Worm (Caenorhabditis elegans) whole organism, L3 larva: ENCODE results near the gene F01D5.3.

Experiments used
- R02D3.7 ChIP-seq: fragments of 150-350 bp; optimal IDR thresholded peaks from 2 replicates; lab custom pipeline; 2014; ENCODE audit warnings: missing biosample characterization, missing genetic modification characterization
- aly-2 ChIP-seq: fragments of 150-350 bp; optimal IDR thresholded peaks from 2 replicates; lab custom pipeline; 2014; ENCODE audit warnings: missing biosample characterization, missing genetic modification characterization
- ama-1 ChIP-seq: fragments of 150-350 bp; optimal IDR thresholded peaks from 2 replicates; lab custom pipeline; 2018
- ceh-28 ChIP-seq: fragments of 150-350 bp; optimal IDR thresholded peaks from 2 replicates; lab custom pipeline; 2014; ENCODE audit warnings: missing biosample characterization, missing genetic modification reagents, missing genetic modification characterization
- ceh-9 ChIP-seq: sonication (generic microtip); optimal IDR thresholded peaks from 2 replicates; lab custom pipeline; 2018; ENCODE audit warnings: missing biosample characterization, missing genetic modification characterization
- daf-12 ChIP-seq: fragments of 150-350 bp; optimal IDR thresholded peaks from 2 replicates; lab custom pipeline; 2014; ENCODE audit warnings: missing biosample characterization, missing genetic modification reagents, missing genetic modification characterization
- egl-5 ChIP-seq: fragments of 150-350 bp; optimal IDR thresholded peaks from 2 replicates; lab custom pipeline; 2017; ENCODE audit warnings: missing biosample characterization, missing genetic modification reagents, missing genetic modification characterization, inconsistent platforms
- elt-1 ChIP-seq: fragments of 150-350 bp; optimal IDR thresholded peaks from 2 replicates; lab custom pipeline; 2014; ENCODE audit warnings: missing biosample characterization, missing genetic modification characterization
- elt-2 ChIP-seq: sonication (generic microtip); optimal IDR thresholded peaks from 2 replicates; lab custom pipeline; 2016; ENCODE audit warnings: missing genetic modification reagents, mild to moderate bottlenecking, missing genetic modification characterization, missing compliant biosample characterization
- elt-3 ChIP-seq, 3 experiments: fragments of 150-350 bp in 1 of 3; sonication (generic microtip) in 2 of 3; optimal IDR thresholded peaks; 2 replicates in 2 of 3; 4 replicates in 1 of 3; lab custom pipeline; 2014 to 2017; ENCODE audit warnings: missing biosample characterization in 3 of 3, missing genetic modification characterization in 3 of 3
- fkh-10 ChIP-seq: sonication (generic microtip); optimal IDR thresholded peaks from 2 replicates; lab custom pipeline; 2017; ENCODE audit warnings: missing biosample characterization, missing genetic modification reagents, missing genetic modification characterization
- fkh-2 ChIP-seq: fragments of 150-350 bp; optimal IDR thresholded peaks from 2 replicates; lab custom pipeline; 2014; ENCODE audit warnings: missing biosample characterization, missing genetic modification reagents, missing genetic modification characterization
- fos-1 ChIP-seq: fragments of 150-350 bp; optimal IDR thresholded peaks from 2 replicates; lab custom pipeline; 2014; ENCODE audit warnings: missing biosample characterization, missing genetic modification characterization
- hmg-11 ChIP-seq: sonication (generic microtip); optimal IDR thresholded peaks from 2 replicates; lab custom pipeline; 2016; ENCODE audit warnings: missing genetic modification characterization, missing compliant biosample characterization
- jun-1 ChIP-seq: fragments of 150-350 bp; optimal IDR thresholded peaks from 2 replicates; lab custom pipeline; 2014; ENCODE audit warnings: missing biosample characterization, missing genetic modification reagents, missing genetic modification characterization
- lin-15B ChIP-seq: fragments of 150-350 bp; optimal IDR thresholded peaks from 2 replicates; lab custom pipeline; 2014; ENCODE audit warnings: missing biosample characterization, missing genetic modification characterization
- lin-39 ChIP-seq: fragments of 150-350 bp; optimal IDR thresholded peaks from 2 replicates; lab custom pipeline; 2018; ENCODE audit warnings: missing biosample characterization, missing genetic modification reagents, missing genetic modification characterization
- lsy-12 ChIP-seq: sonication (generic microtip); optimal IDR thresholded peaks from 2 replicates; lab custom pipeline; 2016; ENCODE audit warnings: mild to moderate bottlenecking, missing genetic modification characterization, missing compliant biosample characterization
- mdl-1 ChIP-seq: fragments of 150-350 bp; optimal IDR thresholded peaks from 2 replicates; lab custom pipeline; 2014; ENCODE audit warnings: missing biosample characterization, missing genetic modification characterization
- nfya-1 ChIP-seq: sonication (generic microtip); optimal IDR thresholded peaks from 2 replicates; lab custom pipeline; 2017; ENCODE audit warnings: missing genetic modification characterization, mild to moderate bottlenecking, missing compliant biosample characterization, antibody characterized with exemption, moderate library complexity; ENCODE audit not compliant: insufficient read depth
- nhr-23 ChIP-seq: fragments of 150-350 bp; optimal IDR thresholded peaks from 2 replicates; lab custom pipeline; 2014; ENCODE audit warnings: missing biosample characterization, missing genetic modification reagents, missing genetic modification characterization
- nhr-25 ChIP-seq: sonication (generic microtip); optimal IDR thresholded peaks from 2 replicates; lab custom pipeline; 2017; ENCODE audit warnings: missing biosample characterization, missing genetic modification characterization
- nhr-28 ChIP-seq: fragments of 150-350 bp; optimal IDR thresholded peaks from 2 replicates; lab custom pipeline; 2014; ENCODE audit warnings: missing biosample characterization, missing genetic modification characterization
- nhr-43 ChIP-seq: sonication (generic microtip); optimal IDR thresholded peaks from 2 replicates; lab custom pipeline; 2016; ENCODE audit warnings: mild to moderate bottlenecking, missing genetic modification characterization, missing compliant biosample characterization; ENCODE audit not compliant: poor library complexity, severe bottlenecking
- nhr-76 ChIP-seq: fragments of 150-350 bp; sonication (generic microtip); optimal IDR thresholded peaks from 5 replicates; lab custom pipeline; 2014; ENCODE audit warnings: missing biosample characterization, missing genetic modification characterization
- nhr-77 ChIP-seq: fragments of 150-350 bp; optimal IDR thresholded peaks from 2 replicates; lab custom pipeline; 2014; ENCODE audit warnings: missing biosample characterization, missing genetic modification characterization
- pha-4 ChIP-seq: fragments of 150-350 bp; optimal IDR thresholded peaks from 2 replicates; lab custom pipeline; 2014; ENCODE audit warnings: missing biosample characterization, missing genetic modification reagents, missing genetic modification characterization
- pqm-1 ChIP-seq: fragments of 150-350 bp; optimal IDR thresholded peaks from 2 replicates; lab custom pipeline; 2017; ENCODE audit warnings: missing biosample characterization, missing genetic modification characterization, inconsistent platforms
- skn-1 ChIP-seq: fragments of 150-350 bp; optimal IDR thresholded peaks from 2 replicates; lab custom pipeline; 2014; ENCODE audit warnings: missing biosample characterization, missing genetic modification characterization
- snpc-4 ChIP-seq: fragments of 150-350 bp; optimal IDR thresholded peaks from 2 replicates; lab custom pipeline; 2014; ENCODE audit warnings: missing biosample characterization, missing genetic modification characterization
- tbx-2 ChIP-seq: sonication (generic microtip); optimal IDR thresholded peaks from 2 replicates; lab custom pipeline; 2016; ENCODE audit warnings: mild to moderate bottlenecking, missing genetic modification characterization, missing compliant biosample characterization
- unc-39 ChIP-seq: sonication (generic microtip); optimal IDR thresholded peaks from 4 replicates; lab custom pipeline; 2017; ENCODE audit warnings: missing biosample characterization, missing genetic modification characterization
- unc-62 ChIP-seq: fragments of 150-350 bp; sonication (generic microtip); optimal IDR thresholded peaks from 4 replicates; lab custom pipeline; 2014; ENCODE audit warnings: missing biosample characterization, missing genetic modification reagents, missing genetic modification characterization
- zag-1 ChIP-seq: fragments of 150-350 bp; optimal IDR thresholded peaks from 2 replicates; lab custom pipeline; 2014; ENCODE audit warnings: missing biosample characterization, missing genetic modification characterization
- ztf-11 ChIP-seq: fragments of 150-350 bp; optimal IDR thresholded peaks from 2 replicates; lab custom pipeline; 2014; ENCODE audit warnings: missing biosample characterization, missing genetic modification characterization

The F01D5.3 gene

DNA sequence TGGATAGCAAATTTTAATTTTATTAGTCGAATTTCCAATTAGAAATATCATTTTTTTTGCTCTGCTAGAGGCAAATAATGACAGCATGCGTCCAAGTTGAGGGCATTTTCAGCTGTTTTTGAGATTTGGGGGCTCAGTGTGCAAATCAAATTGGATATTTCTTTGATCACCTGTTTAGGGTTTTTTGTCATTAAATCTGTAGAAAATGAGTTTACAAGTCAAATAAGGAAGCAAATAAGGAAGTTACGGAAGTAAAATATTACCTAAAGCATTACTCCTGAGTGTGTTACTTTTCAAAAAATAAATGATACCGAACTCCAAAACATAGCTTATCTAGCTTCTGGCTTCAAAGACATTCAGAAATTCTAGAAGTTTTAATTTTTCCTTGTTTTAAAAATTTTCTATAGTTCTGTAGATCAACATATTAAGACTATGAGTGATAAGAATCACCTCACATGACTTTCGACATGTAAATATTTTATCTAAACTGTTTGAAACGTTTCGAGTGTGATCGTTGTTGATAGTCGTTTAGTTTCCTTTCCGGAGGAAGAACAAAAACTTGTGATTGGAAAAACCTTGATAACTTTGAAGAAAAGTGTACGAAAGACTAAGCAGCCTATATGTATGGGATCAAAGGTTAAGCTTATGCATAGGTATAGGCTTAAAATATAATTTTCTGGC lies 20.0 kb downstream of the F01D5.3 start, which contains the start of gene sre-48:
Gene sre-48 (minus strand): TSS at position 51 of the 681 bp plus-strand sequence.
- TF ChIP-seq pqm-1 (tag; lab: Kevin White, UChicago) (peak; percentile 73), daf-12 (tag; lab: Kevin White, UChicago) (no peak), fkh-10 (GFP tag; lab: Kevin White, UChicago) (no peak), pha-4 (peak; percentile 47), elt-2 (tag; lab: Kevin White, UChicago) (peak; percentile 92), jun-1 (tag; lab: Kevin White, UChicago) (peak; percentile 85)

DNA sequence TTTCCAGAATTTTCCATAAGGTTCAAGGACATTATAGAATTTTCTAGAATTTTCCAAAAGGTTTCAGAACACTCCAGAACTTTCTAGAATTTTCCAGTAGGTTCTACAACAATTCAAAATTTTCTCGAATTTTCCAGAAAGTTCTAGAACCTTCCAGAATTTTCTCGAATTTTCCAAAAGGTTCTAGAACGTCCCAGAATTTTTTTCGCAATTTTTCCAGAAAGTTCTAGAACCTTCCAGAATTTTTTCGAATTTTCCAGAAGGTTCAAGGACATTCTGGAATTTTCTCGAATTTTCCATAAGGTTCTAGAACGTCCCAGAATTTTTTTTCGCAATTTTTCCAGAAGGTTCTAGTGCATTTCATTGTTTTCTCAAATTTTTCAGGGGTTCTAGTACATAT lies 22.2 kb downstream of the F01D5.3 start:
- TF ChIP-seq skn-1 (tag; lab: Kevin White, UChicago) (no peak), tbx-2 (tag; lab: Kevin White, UChicago) (no peak), fkh-2 (tag; lab: Kevin White, UChicago) (no peak), unc-39 (tag; lab: Kevin White, UChicago) (no peak), hmg-11 (tag; lab: Kevin White, UChicago) (no peak), nhr-76 (no peak), aly-2 (no peak), nhr-77 (tag; lab: Kevin White, UChicago) (no peak), lin-39 (tag; lab: Kevin White, UChicago) (no peak), ceh-9 (tag; lab: Kevin White, UChicago) (no peak), snpc-4 (tag; lab: Kevin White, UChicago) (no peak), pha-4 (no peak), ama-1 (lab: Kevin White, UChicago) (no peak), elt-1 (no peak)
- TF ChIP-seq, all 47 proteins: peak for 0

DNA sequence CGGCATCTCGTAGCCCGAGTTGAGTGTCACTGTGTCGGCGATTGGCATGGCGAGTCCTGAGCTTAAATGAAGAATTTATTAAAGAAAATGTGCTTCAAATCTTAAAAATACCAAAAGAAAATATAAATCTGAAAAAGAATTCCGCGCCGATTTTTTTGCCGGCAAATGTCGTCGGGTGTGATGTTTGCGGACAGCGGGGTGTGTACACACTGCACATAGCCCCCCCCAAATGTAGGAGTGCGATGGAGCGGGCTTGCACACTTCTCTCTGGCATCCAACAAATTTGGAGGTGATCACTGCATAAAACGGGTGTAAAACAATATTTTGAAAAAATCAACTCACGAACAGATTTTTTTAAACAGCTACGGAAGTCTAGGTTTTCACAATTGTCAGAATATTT lies 23.8 kb downstream of the F01D5.3 start, which contains the start of gene Y39G8B.2:
Gene Y39G8B.2 (minus strand): TSS at position 61 of the 400 bp plus-strand sequence.
- TF ChIP-seq pha-4 (peak; percentile 97), ama-1 (lab: Kevin White, UChicago) (peak; percentile 49), hmg-11 (tag; lab: Kevin White, UChicago) (peak; percentile 81), zag-1 (peak; percentile 15), aly-2 (no peak), ztf-11 (tag; lab: Kevin White, UChicago) (no peak), nhr-28 (tag; lab: Kevin White, UChicago) (no peak), mdl-1 (tag; lab: Kevin White, UChicago) (no peak), lin-39 (tag; lab: Kevin White, UChicago) (peak; percentile 88), elt-2 (tag; lab: Kevin White, UChicago) (peak; percentile 57), lin-15B (peak; percentile 98), lsy-12 (peak; percentile 32), skn-1 (tag; lab: Kevin White, UChicago) (peak; percentile 11), elt-1 (no peak), tbx-2 (tag; lab: Kevin White, UChicago) (no peak), ceh-28 (tag; lab: Kevin White, UChicago) (peak; percentile 7), egl-5 (peak; percentile 66), snpc-4 (tag; lab: Kevin White, UChicago) (peak; percentile 92), nhr-23 (tag; lab: Kevin White, UChicago) (peak; percentile 86), nfya-1 (tag; lab: Kevin White, UChicago) (peak; percentile 88), jun-1 (tag; lab: Kevin White, UChicago) (peak; percentile 56), nhr-25 (peak; percentile 84), R02D3.7 (tag; lab: Kevin White, UChicago) (peak; percentile 55), fos-1 (tag; lab: Kevin White, UChicago) (peak; percentile 16), elt-3 (tag; optimal IDR thresholded peaks at IDR 0.05; lab: Kevin White, UChicago) (peak in 1 of 3 experiments; percentile 40), pqm-1 (tag; lab: Kevin White, UChicago) (peak; percentile 60), nhr-43 (tag; lab: Kevin White, UChicago) (peak; percentile 80)

DNA sequence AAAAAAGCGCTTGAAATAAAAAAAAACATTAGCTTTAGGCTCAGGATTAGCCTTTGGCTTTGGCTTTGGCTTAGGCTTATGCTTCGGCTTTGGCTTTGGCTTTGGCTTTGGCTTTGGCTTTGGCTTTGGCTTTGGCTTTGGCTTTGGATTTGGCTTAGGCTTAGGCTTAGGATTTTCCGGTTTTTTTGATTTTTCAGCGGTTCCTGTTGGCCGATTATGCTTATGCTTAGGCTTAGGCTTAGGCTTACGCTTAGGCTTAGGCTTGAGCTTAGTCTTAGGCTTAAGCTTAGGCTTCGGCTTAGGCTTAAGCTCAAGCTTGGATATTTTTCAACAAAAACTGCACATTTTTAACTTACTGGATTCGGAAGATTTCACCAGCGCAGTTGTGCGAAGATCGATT lies 25.8 kb downstream of the F01D5.3 start:
- TF ChIP-seq aly-2 (no peak), ceh-9 (tag; lab: Kevin White, UChicago) (no peak), unc-62 (GFP tag; lab: Kevin White, UChicago) (no peak)
